Fruit fly (Drosophila melanogaster) whole organism, prepupa: Measurements from ENCODE around the gene bai.

Experiments
- Blimp-1 ChIP-seq: fragments of 200-800 bp; sonication (Bioruptor generic); optimal IDR thresholded peaks from 3 replicates; lab custom pipeline; 2017; ENCODE audit warnings: missing biosample characterization, missing genetic modification characterization, mild to moderate bottlenecking, moderate library complexity, missing genetic modification reagents
- CG10631 ChIP-seq: fragments of 200-800 bp; sonication (Bioruptor generic); optimal IDR thresholded peaks from 2 replicates; lab custom pipeline; 2016; ENCODE audit warnings: missing biosample characterization, missing genetic modification characterization
- CG10669 ChIP-seq: fragments of 200-800 bp; sonication (Bioruptor generic); optimal IDR thresholded peaks from 3 replicates; lab custom pipeline; 2018; ENCODE audit warnings: missing biosample characterization, mild to moderate bottlenecking, missing genetic modification characterization, moderate library complexity
- CG11762 ChIP-seq: fragments of 200-800 bp; sonication (Bioruptor generic); optimal IDR thresholded peaks from 3 replicates; lab custom pipeline; 2016; ENCODE audit warnings: missing biosample characterization, missing genetic modification characterization; ENCODE audit not compliant: insufficient read depth
- CG11902 ChIP-seq: fragments of 200-800 bp; sonication (Bioruptor generic); optimal IDR thresholded peaks from 3 replicates; lab custom pipeline; 2016; ENCODE audit warnings: missing biosample characterization, missing genetic modification characterization
- CG15336 ChIP-seq: fragments of 200-800 bp; sonication (Bioruptor generic); IDR thresholded peaks from 2 replicates; pipeline ENCODE4 v1.3.6; 2022; ENCODE audit warnings: missing biosample characterization, missing genetic modification characterization
- CG16779 ChIP-seq: fragments of 200-800 bp; sonication (Bioruptor generic); optimal IDR thresholded peaks from 3 replicates; lab custom pipeline; 2017; ENCODE audit warnings: missing biosample characterization, mild to moderate bottlenecking, missing genetic modification characterization
- CG31627 ChIP-seq: fragments of 200-800 bp; sonication (Bioruptor generic); optimal IDR thresholded peaks from 3 replicates; lab custom pipeline; 2016; ENCODE audit warnings: missing biosample characterization, missing genetic modification characterization
- CG32006 ChIP-seq: fragments of 200-800 bp; sonication (Bioruptor generic); optimal IDR thresholded peaks from 3 replicates; lab custom pipeline; 2017; ENCODE audit warnings: missing biosample characterization, mild to moderate bottlenecking, missing genetic modification characterization
- CG34406 ChIP-seq: fragments of 200-800 bp; sonication (Bioruptor generic); optimal IDR thresholded peaks from 3 replicates; lab custom pipeline; 2016; ENCODE audit warnings: missing biosample characterization, missing genetic modification characterization
- CG3919 ChIP-seq: fragments of 200-800 bp; sonication (Bioruptor generic); optimal IDR thresholded peaks from 3 replicates; lab custom pipeline; 2016; ENCODE audit warnings: missing biosample characterization, missing genetic modification characterization
- CG4318 ChIP-seq: fragments of 200-800 bp; sonication (Bioruptor generic); optimal IDR thresholded peaks from 3 replicates; lab custom pipeline; 2017; ENCODE audit warnings: missing biosample characterization, mild to moderate bottlenecking, missing genetic modification characterization
- CG6163 ChIP-seq: fragments of 200-800 bp; sonication (Bioruptor generic); IDR thresholded peaks from 3 replicates; pipeline ENCODE4 v1.3.6; 2022; ENCODE audit warnings: missing biosample characterization, missing genetic modification characterization
- CG6276 ChIP-seq: fragments of 200-800 bp; sonication (Bioruptor generic); optimal IDR thresholded peaks from 2 replicates; lab custom pipeline; 2017; ENCODE audit warnings: missing biosample characterization, mild to moderate bottlenecking, missing genetic modification characterization
- CG6808 ChIP-seq: fragments of 200-800 bp; sonication (Bioruptor generic); optimal IDR thresholded peaks from 3 replicates; lab custom pipeline; 2017; ENCODE audit warnings: missing biosample characterization, missing genetic modification characterization, mild to moderate bottlenecking, moderate library complexity, missing genetic modification reagents
- CG6854 ChIP-seq: fragments of 200-800 bp; sonication (Bioruptor generic); optimal IDR thresholded peaks from 2 replicates; lab custom pipeline; 2017; ENCODE audit warnings: missing biosample characterization, mild to moderate bottlenecking, missing genetic modification characterization
- CG7368 ChIP-seq: fragments of 200-800 bp; sonication (Bioruptor generic); optimal IDR thresholded peaks from 3 replicates; lab custom pipeline; 2016; ENCODE audit warnings: missing biosample characterization, missing genetic modification characterization
- CG8319 ChIP-seq: fragments of 200-800 bp; sonication (Bioruptor generic); optimal IDR thresholded peaks from 3 replicates; lab custom pipeline; 2016; ENCODE audit warnings: missing biosample characterization, missing genetic modification characterization
- Eip75B ChIP-seq: fragments of 200-800 bp; sonication (Bioruptor generic); optimal IDR thresholded peaks from 3 replicates; lab custom pipeline; 2016; ENCODE audit warnings: missing biosample characterization, missing genetic modification characterization
- Eip78C ChIP-seq: fragments of 200-800 bp; sonication (Bioruptor generic); peaks from one replicate; lab custom pipeline; 2016; ENCODE audit warnings: missing biosample characterization, missing genetic modification characterization
- Eip93F ChIP-seq: fragments of 200-800 bp; sonication (Bioruptor generic); optimal IDR thresholded peaks from 2 replicates; lab custom pipeline; 2016; ENCODE audit warnings: missing biosample characterization, mild to moderate bottlenecking, missing genetic modification characterization
- Ets21C ChIP-seq: fragments of 200-800 bp; sonication (Bioruptor generic); optimal IDR thresholded peaks from 3 replicates; lab custom pipeline; 2016; ENCODE audit warnings: missing biosample characterization, missing genetic modification characterization
- Ets96B ChIP-seq: fragments of 200-800 bp; optimal IDR thresholded peaks from 2 replicates; lab custom pipeline; 2019; ENCODE audit warnings: missing biosample characterization, mild to moderate bottlenecking, missing genetic modification characterization, moderate library complexity
- Hr39 ChIP-seq: fragments of 200-800 bp; sonication (Bioruptor generic); optimal IDR thresholded peaks from 2 replicates; lab custom pipeline; 2016; ENCODE audit warnings: missing biosample characterization, missing genetic modification characterization
- Hr4 ChIP-seq: fragments of 200-800 bp; sonication (Bioruptor generic); optimal IDR thresholded peaks from 3 replicates; lab custom pipeline; 2016; ENCODE audit warnings: missing biosample characterization, missing genetic modification characterization
- Lpt ChIP-seq: fragments of 200-800 bp; sonication (Bioruptor generic); optimal IDR thresholded peaks from 3 replicates; lab custom pipeline; 2016; ENCODE audit warnings: missing biosample characterization, missing genetic modification characterization
- Met ChIP-seq: fragments of 200-800 bp; sonication (Bioruptor generic); optimal IDR thresholded peaks from 3 replicates; lab custom pipeline; 2016; ENCODE audit warnings: missing biosample characterization, missing genetic modification characterization
- OdsH ChIP-seq: fragments of 200-800 bp; sonication (Bioruptor generic); optimal IDR thresholded peaks from 3 replicates; lab custom pipeline; 2016; ENCODE audit warnings: missing biosample characterization, missing genetic modification characterization
- Smox ChIP-seq: fragments of 200-800 bp; sonication (Bioruptor generic); optimal IDR thresholded peaks from 3 replicates; lab custom pipeline; 2016; ENCODE audit warnings: missing biosample characterization, missing genetic modification characterization
- Sox14 ChIP-seq: fragments of 200-800 bp; sonication (Bioruptor generic); optimal IDR thresholded peaks from 3 replicates; lab custom pipeline; 2016; ENCODE audit warnings: missing biosample characterization, missing genetic modification characterization
- Sox15 ChIP-seq: fragments of 200-800 bp; sonication (Bioruptor generic); optimal IDR thresholded peaks from 3 replicates; lab custom pipeline; 2016; ENCODE audit warnings: missing biosample characterization, missing genetic modification characterization
- achi ChIP-seq: fragments of 200-800 bp; sonication (Bioruptor generic); optimal IDR thresholded peaks from 3 replicates; lab custom pipeline; 2016; ENCODE audit warnings: missing biosample characterization, missing genetic modification characterization
- cyc ChIP-seq: fragments of 200-800 bp; sonication (Bioruptor generic); optimal IDR thresholded peaks from 3 replicates; lab custom pipeline; 2016; ENCODE audit warnings: missing biosample characterization, missing genetic modification characterization
- dac ChIP-seq: fragments of 200-800 bp; sonication (Bioruptor generic); optimal IDR thresholded peaks from 2 replicates; lab custom pipeline; 2017; ENCODE audit warnings: missing biosample characterization, mild to moderate bottlenecking, missing genetic modification characterization
- eg ChIP-seq: fragments of 200-800 bp; sonication (Bioruptor generic); IDR thresholded peaks from 3 replicates; pipeline ENCODE4 v1.3.6; 2022; ENCODE audit warnings: missing biosample characterization, missing genetic modification characterization
- esn ChIP-seq: fragments of 200-800 bp; sonication (Bioruptor generic); optimal IDR thresholded peaks from 2 replicates; lab custom pipeline; 2016; ENCODE audit warnings: missing biosample characterization, mild to moderate bottlenecking, missing genetic modification characterization, moderate library complexity
- fd85E ChIP-seq: fragments of 200-800 bp; sonication (Bioruptor generic); optimal IDR thresholded peaks from 3 replicates; lab custom pipeline; 2016; ENCODE audit warnings: missing biosample characterization, missing genetic modification characterization
- fkh ChIP-seq: fragments of 200-800 bp; sonication (Bioruptor generic); optimal IDR thresholded peaks from 3 replicates; lab custom pipeline; 2017; ENCODE audit warnings: missing biosample characterization, mild to moderate bottlenecking, missing genetic modification characterization, moderate library complexity
- net ChIP-seq: fragments of 200-800 bp; sonication (Bioruptor generic); optimal IDR thresholded peaks from 3 replicates; lab custom pipeline; 2016; ENCODE audit warnings: missing biosample characterization, missing genetic modification characterization
- spab ChIP-seq: fragments of 200-800 bp; sonication (Bioruptor generic); optimal IDR thresholded peaks from 2 replicates; lab custom pipeline; 2017; ENCODE audit warnings: missing biosample characterization, mild to moderate bottlenecking, missing genetic modification characterization, missing genetic modification reagents
- ss ChIP-seq, 2 experiments: fragments of 200-800 bp; sonication (Bioruptor generic); optimal IDR thresholded peaks; 2 replicates in 1 of 2; 3 replicates in 1 of 2; lab custom pipeline; 2017 to 2018; ENCODE audit warnings: mild to moderate bottlenecking in 2 of 2, missing biosample characterization in 2 of 2, missing genetic modification characterization in 2 of 2, moderate library complexity in 1 of 2
- topi ChIP-seq: fragments of 200-800 bp; sonication (Bioruptor generic); optimal IDR thresholded peaks from 3 replicates; lab custom pipeline; 2016; ENCODE audit warnings: missing biosample characterization, missing genetic modification characterization
- vri ChIP-seq: fragments of 200-800 bp; sonication (Bioruptor generic); optimal IDR thresholded peaks from 3 replicates; lab custom pipeline; 2016; ENCODE audit warnings: missing biosample characterization, mild to moderate bottlenecking, missing genetic modification characterization

bai gene

DNA sequence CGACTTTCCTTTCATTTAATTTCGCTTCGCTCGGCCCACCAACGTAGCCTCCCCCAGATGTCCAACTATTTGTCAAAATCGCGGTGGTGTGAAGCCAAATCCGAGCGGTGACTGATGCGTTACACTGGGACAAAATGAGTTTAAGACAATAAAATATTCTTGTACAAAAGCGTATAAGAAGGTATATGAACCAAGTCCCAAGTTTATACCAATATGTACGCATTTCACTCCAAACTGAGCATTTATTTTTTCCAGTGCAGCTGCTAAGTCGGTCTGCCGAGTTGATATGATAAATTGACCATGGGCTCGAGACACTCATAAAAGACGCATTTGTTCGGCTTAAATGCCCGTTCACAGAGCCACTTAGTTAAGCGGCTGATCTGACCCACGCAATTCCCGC, 34.4 kb upstream of the bai start (continued):
- TF ChIP-seq Lpt (GFP tag; lab: Kevin White, UChicago) = peak; percentile 25
- TF ChIP-seq CG16779 (tag; lab: Kevin White, UChicago) = no peak
- TF ChIP-seq achi (GFP tag; lab: Kevin White, UChicago) = peak; percentile 37
- TF ChIP-seq CG6808 = no peak
- TF ChIP-seq CG4318 = peak; percentile 52
- TF ChIP-seq Blimp-1 (GFP tag; lab: Kevin White, UChicago) = no peak
- peak; percentile 39 for TF ChIP-seq net
- peak; percentile 62 for TF ChIP-seq CG3919 (GFP tag; lab: Kevin White, UChicago)
- peak; percentile 10 for TF ChIP-seq CG31627 (GFP tag; lab: Kevin White, UChicago)
- TF ChIP-seq Met (GFP tag; lab: Kevin White, UChicago) = no peak
- 0 out of 3 replicates have a peak, but pooled peaks have one; percentile 56 for TF ChIP-seq CG6163
- peak; percentile 23 for TF ChIP-seq dac
- TF ChIP-seq CG34406 (GFP tag; lab: Kevin White, UChicago) = peak; percentile 6
- no peak for TF ChIP-seq ss (GFP tag; optimal IDR thresholded peaks at IDR 0.05; lab: Kevin White, UChicago)
- TF ChIP-seq cyc (GFP tag; lab: Kevin White, UChicago) = peak; percentile 30
- peak; percentile 49 for TF ChIP-seq CG6276 (GFP tag; lab: Kevin White, UChicago)
- peak; percentile 9 for TF ChIP-seq CG11762
- peak; percentile 39 for TF ChIP-seq Hr39 (GFP tag; lab: Kevin White, UChicago)
- peak; percentile 81 for TF ChIP-seq Eip78C (GFP tag; lab: Kevin White, UChicago)
- TF ChIP-seq CG15336 = peak; percentile 66
- TF ChIP-seq OdsH (GFP tag; lab: Kevin White, UChicago) = peak; percentile 63
- TF ChIP-seq fkh (GFP tag; lab: Kevin White, UChicago) = no peak
- TF ChIP-seq Eip75B = no peak
- TF ChIP-seq Sox14 (GFP tag; lab: Kevin White, UChicago) = peak; percentile 31

- TF ChIP-seq CG34406 (GFP tag; lab: Kevin White, UChicago) (no peak), CG8319 (no peak), CG11762 (no peak), CG10631 (GFP tag; lab: Kevin White, UChicago) (no peak), Lpt (GFP tag; lab: Kevin White, UChicago) (no peak), vri (GFP tag; lab: Kevin White, UChicago) (no peak), spab (no peak), CG6808 (no peak)
Observed at dm6 chr3R:25005748-25006147, 33.4 kb upstream of the bai start.

- peak; percentile 94 for TF ChIP-seq eg (GFP tag; lab: Robert Waterston, UW)
- peak; percentile 44 for TF ChIP-seq CG11902
- TF ChIP-seq Ets96B (tag; lab: Kevin White, UChicago) = peak; percentile 85
- peak; percentile 85 for TF ChIP-seq Eip75B
- peak; percentile 85 for TF ChIP-seq net
- peak; percentile 84 for TF ChIP-seq CG10669 (GFP tag; lab: Kevin White, UChicago)
- TF ChIP-seq CG6276 (GFP tag; lab: Kevin White, UChicago) = peak; percentile 94
- TF ChIP-seq CG31627 (GFP tag; lab: Kevin White, UChicago) = peak; percentile 57
- TF ChIP-seq CG11762 = peak; percentile 84
- peak; percentile 95 for TF ChIP-seq CG15336
- no peak for TF ChIP-seq fd85E (GFP tag; lab: Kevin White, UChicago)
- peak; percentile 69 for TF ChIP-seq Met (GFP tag; lab: Kevin White, UChicago)
- TF ChIP-seq Eip78C (GFP tag; lab: Kevin White, UChicago) = peak; percentile 95
- TF ChIP-seq Eip93F = no peak
- peak; percentile 94 for TF ChIP-seq CG3919 (GFP tag; lab: Kevin White, UChicago)
- peak; percentile 85 for TF ChIP-seq spab
- TF ChIP-seq Sox14 (GFP tag; lab: Kevin White, UChicago) = peak; percentile 88
- peak; percentile 69 for TF ChIP-seq topi (GFP tag; lab: Kevin White, UChicago)
- TF ChIP-seq Smox (GFP tag; lab: Kevin White, UChicago) = peak; percentile 49
- peak; percentile 84 to 86 for TF ChIP-seq ss (GFP tag; optimal IDR thresholded peaks at IDR 0.05; lab: Kevin White, UChicago)
- TF ChIP-seq Sox15 (GFP tag; lab: Kevin White, UChicago) = peak; percentile 52
- peak; percentile 13 for TF ChIP-seq CG6854 (GFP tag; lab: Kevin White, UChicago)
- peak; percentile 90 for TF ChIP-seq dac
- no peak for TF ChIP-seq esn (GFP tag; lab: Kevin White, UChicago)
- TF ChIP-seq Hr39 (GFP tag; lab: Kevin White, UChicago) = peak; percentile 69
- peak; percentile 79 for TF ChIP-seq CG16779 (tag; lab: Kevin White, UChicago)
- peak; percentile 89 for TF ChIP-seq Lpt (GFP tag; lab: Kevin White, UChicago)
- TF ChIP-seq achi (GFP tag; lab: Kevin White, UChicago) = peak; percentile 90
- no peak for TF ChIP-seq vri (GFP tag; lab: Kevin White, UChicago)
- TF ChIP-seq CG7368 (GFP tag; lab: Kevin White, UChicago) = peak; percentile 74
- TF ChIP-seq Hr4 = peak; percentile 93
- peak; percentile 95 for TF ChIP-seq CG32006 (GFP tag; lab: Kevin White, UChicago)
- peak; percentile 33 for TF ChIP-seq CG8319
- peak; percentile 37 for TF ChIP-seq Ets21C (GFP tag; lab: Kevin White, UChicago)
Observed at dm6 chr3R:25009745-25010446, 29.3 kb upstream of the bai start.
